Worm (Caenorhabditis elegans) whole organism, young adult: ENCODE results near the gene C55C3.1.

Experiments used
- Y67H2A.10 ChIP-seq: fragments of 200-800 bp; sonication (Bioruptor generic); conservative IDR thresholded peaks from 2 replicates; pipeline ENCODE4 v1.3.6; 2022; ENCODE audit warnings: missing genetic modification reagents, missing genetic modification characterization, missing compliant biosample characterization
- ama-1 ChIP-seq, 3 experiments: fragments of 150-350 bp in 1 of 3; sonication (generic microtip) in 2 of 3; optimal IDR thresholded peaks; 2 replicates each; lab custom pipeline; 2014 to 2018; ENCODE audit warnings: missing biosample characterization in 2 of 3, missing genetic modification characterization in 2 of 3, missing genetic modification reagents in 2 of 3
- attf-3 ChIP-seq: fragments of 200-800 bp; sonication (Bioruptor generic); conservative IDR thresholded peaks from 2 replicates; pipeline ENCODE4 v1.3.6; 2022; ENCODE audit warnings: missing genetic modification reagents, missing genetic modification characterization, missing compliant biosample characterization
- bed-1 ChIP-seq: fragments of 200-800 bp; sonication (Bioruptor generic); IDR thresholded peaks from 2 replicates; pipeline ENCODE4 v1.3.6; 2022; ENCODE audit warnings: missing genetic modification reagents, missing genetic modification characterization, missing compliant biosample characterization
- dpl-1 ChIP-seq: fragments of 150-350 bp; optimal IDR thresholded peaks from 2 replicates; lab custom pipeline; 2014; ENCODE audit warnings: missing biosample characterization, missing genetic modification reagents, missing genetic modification characterization
- nhr-179 ChIP-seq: sonication (generic microtip); optimal IDR thresholded peaks from 2 replicates; lab custom pipeline; 2016; ENCODE audit warnings: mild to moderate bottlenecking, missing genetic modification characterization, missing compliant biosample characterization
- pha-4 ChIP-seq: fragments of 150-350 bp; sonication (generic microtip); optimal IDR thresholded peaks from 2 replicates; lab custom pipeline; 2014; ENCODE audit warnings: missing biosample characterization, missing genetic modification reagents, missing genetic modification characterization
- snpc-3.4 ChIP-seq: sonication (generic microtip); optimal IDR thresholded peaks from 2 replicates; lab custom pipeline; 2017; ENCODE audit warnings: missing genetic modification characterization, mild to moderate bottlenecking, missing compliant biosample characterization, antibody characterized with exemption, moderate library complexity, missing genotype, missing genetic modification reagents
- unc-62 ChIP-seq: fragments of 150-350 bp; optimal IDR thresholded peaks from 2 replicates; lab custom pipeline; 2014; ENCODE audit warnings: missing biosample characterization, missing genetic modification reagents, missing genetic modification characterization
- ztf-6 ChIP-seq: fragments of 200-800 bp; sonication (Bioruptor generic); IDR thresholded peaks from 2 replicates; pipeline ENCODE4 v1.3.6; 2022; ENCODE audit warnings: missing genetic modification reagents, missing genetic modification characterization, missing compliant biosample characterization

DNA sequence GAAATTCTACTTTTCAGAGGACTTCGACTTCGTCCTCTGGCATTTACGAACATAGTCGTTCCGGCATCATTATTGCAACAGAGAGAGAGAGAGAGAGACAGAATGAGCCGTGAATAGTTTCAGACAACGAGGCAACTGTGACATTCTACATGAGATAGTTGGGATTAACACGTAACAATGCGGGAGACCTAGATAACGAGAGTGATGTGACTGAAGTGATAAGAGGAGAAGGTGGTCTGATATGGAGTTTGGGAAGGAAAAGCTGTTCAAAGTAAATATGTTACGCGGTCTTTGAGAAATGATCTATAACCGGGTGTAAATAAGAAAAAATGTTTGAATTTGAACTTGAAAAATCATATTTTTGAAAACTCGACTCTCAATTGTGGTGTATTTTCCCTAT, 49.4 kb upstream of the C55C3.1 start:
- no peak for TF ChIP-seq bed-1 (GFP tag; lab: Robert Waterston, UW)
- TF ChIP-seq nhr-179, result no peak
- no peak for TF ChIP-seq unc-62
- no peak for TF ChIP-seq Y67H2A.10 (GFP tag; lab: Robert Waterston, UW)
- no peak for TF ChIP-seq snpc-3.4 (tag; lab: Kevin White, UChicago)
- no peak for TF ChIP-seq attf-3 (GFP tag; lab: Robert Waterston, UW)
- TF ChIP-seq ama-1 (optimal IDR thresholded peaks at IDR 0.05; lab: Kevin White, UChicago), result no peak
- no peak for TF ChIP-seq ama-1 (GFP tag; optimal IDR thresholded peaks at IDR 0.05; lab: Kevin White, UChicago)
- no peak for TF ChIP-seq dpl-1 (GFP tag; lab: Kevin White, UChicago)
- no peak for TF ChIP-seq ztf-6 (GFP tag; lab: Robert Waterston, UW)
- no peak for TF ChIP-seq pha-4 (tag; lab: Kevin White, UChicago)
